Worm (Caenorhabditis elegans): Measurements from ENCODE around the gene fbxa-133.
"Not testable (repeated sequence)": the region's sequence is repeated elsewhere in the genome, so short reads cannot be mapped to it uniquely, and the experiment has no call there.

Gene fbxa-133

ce11 chrV:17595691-17596090 lies 11.1 kb downstream of the fbxa-133 start:
- TF ChIP-seq hnd-1 (tag; optimal IDR thresholded peaks at IDR 0.05) (no peak), F13C5.2 (tag; optimal IDR thresholded peaks at IDR 0.05) (no peak), tbx-11 (GFP tag; IDR thresholded peaks at IDR 0.05) (no peak), ama-1 (optimal IDR thresholded peaks at IDR 0.05) (no peak), ceh-36 (tag; optimal IDR thresholded peaks at IDR 0.05) (no peak), tbx-37 (GFP tag; conservative IDR thresholded peaks at IDR 0.05) (no peak), hmg-4 (GFP tag; optimal IDR thresholded peaks at IDR 0.05) (no peak), sea-1 (GFP tag; conservative IDR thresholded peaks at IDR 0.05) (no peak), ets-7 (tag; optimal IDR thresholded peaks at IDR 0.05) (no peak), flt-1 (GFP tag; IDR thresholded peaks at IDR 0.05) (no peak), pes-1 (GFP tag; IDR thresholded peaks at IDR 0.05) (no peak), aly-1 (tag; optimal IDR thresholded peaks at IDR 0.05) (no peak), ceh-13 (GFP tag; optimal IDR thresholded peaks at IDR 0.05) (no peak), scrt-1 (GFP tag; IDR thresholded peaks at IDR 0.05) (no peak), hmbx-1 (tag; optimal IDR thresholded peaks at IDR 0.05) (no peak)

- TF ChIP-seq B0310.2 (tag; optimal IDR thresholded peaks at IDR 0.05) (no peak), scrt-1 (GFP tag; IDR thresholded peaks at IDR 0.05) (no peak), ceh-13 (GFP tag; optimal IDR thresholded peaks at IDR 0.05) (no peak), tra-4 (tag; optimal IDR thresholded peaks at IDR 0.05) (no peak), ets-7 (tag; optimal IDR thresholded peaks at IDR 0.05) (no peak), hmg-4 (GFP tag; optimal IDR thresholded peaks at IDR 0.05) (no peak), tbx-11 (GFP tag; IDR thresholded peaks at IDR 0.05) (no peak), aly-1 (tag; optimal IDR thresholded peaks at IDR 0.05) (no peak), ceh-36 (tag; optimal IDR thresholded peaks at IDR 0.05) (no peak), F13C5.2 (tag; optimal IDR thresholded peaks at IDR 0.05) (no peak), tbx-37 (GFP tag; conservative IDR thresholded peaks at IDR 0.05) (no peak), hmbx-1 (tag; optimal IDR thresholded peaks at IDR 0.05) (no peak), sea-1 (GFP tag; conservative IDR thresholded peaks at IDR 0.05) (no peak), ama-1 (optimal IDR thresholded peaks at IDR 0.05) (no peak), flt-1 (GFP tag; IDR thresholded peaks at IDR 0.05) (no peak), hnd-1 (tag; optimal IDR thresholded peaks at IDR 0.05) (no peak)
These were observed 14.2 kb downstream of the fbxa-133 start, which contains the start of gene Y6G8.2 for ce11 chrV:17598810-17599209. Gene Y6G8.2 (minus strand): TSS chrV:17598956.

DNA sequence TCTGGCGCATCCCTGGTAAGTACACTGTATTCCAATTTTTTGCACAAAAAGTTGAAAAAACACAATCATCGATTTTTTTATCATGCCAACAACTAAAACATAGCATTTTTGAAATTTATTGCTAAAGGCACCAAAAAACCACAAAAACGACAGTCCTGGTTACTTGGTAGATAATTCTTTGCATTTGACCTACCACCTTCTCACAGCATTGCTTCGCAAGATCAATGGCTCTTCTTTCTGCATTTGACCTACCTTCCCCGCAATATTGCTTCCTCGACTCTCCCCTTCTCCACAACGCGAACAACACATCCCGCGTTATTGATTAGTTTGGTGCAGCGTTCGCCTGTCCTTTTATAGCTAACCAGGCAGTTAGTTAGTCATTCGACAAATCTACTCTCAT lies 16.9 kb downstream of the fbxa-133 start, which contains the start of gene ztf-25:
TSS of gene ztf-25 (plus strand) at position 301 of the 400 bp plus-strand sequence.
- no peak for TF ChIP-seq tra-4 (tag; optimal IDR thresholded peaks at IDR 0.05)
- no peak for TF ChIP-seq sea-1 (GFP tag; conservative IDR thresholded peaks at IDR 0.05)
- TF ChIP-seq ceh-36 (tag; optimal IDR thresholded peaks at IDR 0.05): no peak
- TF ChIP-seq hnd-1 (tag; optimal IDR thresholded peaks at IDR 0.05): no peak

DNA sequence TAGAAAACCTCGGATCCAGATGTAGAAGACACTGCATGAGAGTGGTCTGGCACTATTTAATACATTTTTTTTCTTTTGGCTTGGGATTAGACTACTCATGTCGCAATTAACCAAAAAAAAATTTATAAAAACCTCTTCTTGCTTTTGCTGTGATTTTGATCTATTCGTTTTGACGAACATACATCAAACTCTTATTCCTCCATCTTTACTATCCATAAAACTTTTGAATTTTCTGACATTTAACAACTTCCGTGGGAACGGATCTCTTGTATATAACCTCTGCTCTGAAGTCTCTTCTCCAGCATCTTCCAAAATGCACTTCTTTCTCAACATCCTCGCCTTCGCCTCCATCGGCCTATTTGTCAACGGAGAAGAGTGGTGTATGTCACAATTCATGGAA lies 21.5 kb downstream of the fbxa-133 start, which contains the start of gene Y6G8.16:
TSS of gene Y6G8.16 (plus strand) at position 301 of the 400 bp plus-strand sequence.
- not testable (repeated sequence) for TF ChIP-seq pes-1 (GFP tag; IDR thresholded peaks at IDR 0.05); hnd-1 (tag; optimal IDR thresholded peaks at IDR 0.05); sea-1 (GFP tag; conservative IDR thresholded peaks at IDR 0.05)

DNA sequence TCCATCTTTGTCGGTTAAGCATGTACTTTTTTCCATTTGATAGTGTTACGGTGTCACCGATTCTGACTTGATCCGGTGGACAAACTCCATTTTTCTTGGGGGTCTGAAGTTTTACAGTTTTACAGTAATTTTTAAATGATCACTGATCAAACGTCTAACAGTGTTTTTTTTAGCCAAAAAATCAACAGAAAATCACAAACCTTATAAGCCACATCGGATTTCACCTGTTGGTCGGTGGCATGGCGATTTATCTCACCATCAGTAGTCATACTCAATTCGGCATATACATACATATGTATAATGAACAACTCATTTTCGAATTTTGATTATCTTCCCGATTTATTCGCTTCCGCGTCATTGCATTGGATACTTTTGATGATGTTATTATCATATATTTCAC lies 23.2 kb downstream of the fbxa-133 start, which contains the start of gene srz-91:
TSS of gene srz-91 (plus strand) at position 301 of the 400 bp plus-strand sequence.
- TF ChIP-seq hmg-4 (GFP tag; optimal IDR thresholded peaks at IDR 0.05): no peak

DNA sequence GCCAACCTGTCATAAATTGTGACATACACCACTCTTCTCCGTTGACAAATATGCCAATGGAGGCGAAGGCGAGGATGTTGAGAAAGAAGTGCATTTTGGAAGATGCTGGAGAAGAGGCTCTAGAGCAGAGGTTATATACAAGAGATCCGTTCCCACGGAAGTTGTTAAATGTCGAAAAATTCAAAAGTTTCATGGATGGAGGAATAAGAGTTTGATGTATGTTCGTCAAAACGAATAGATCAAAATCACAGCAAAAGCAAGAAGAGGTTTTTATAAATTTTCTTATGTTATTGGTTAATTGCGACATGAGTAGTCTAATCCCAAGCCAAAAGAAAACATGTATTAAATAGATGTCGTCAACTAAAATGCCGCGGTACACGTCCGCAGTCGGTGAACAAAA lies 25.9 kb downstream of the fbxa-133 start, which contains the start of gene Y6G8.15:
TSS of gene Y6G8.15 (minus strand) at position 101 of the 400 bp plus-strand sequence.
- not testable (repeated sequence) for TF ChIP-seq tra-4 (tag; optimal IDR thresholded peaks at IDR 0.05); tbx-11 (GFP tag; IDR thresholded peaks at IDR 0.05); aly-1 (tag; optimal IDR thresholded peaks at IDR 0.05)

- no peak for TF ChIP-seq tbx-37 (GFP tag; conservative IDR thresholded peaks at IDR 0.05)
- TF ChIP-seq tbx-11 (GFP tag; IDR thresholded peaks at IDR 0.05): no peak
- TF ChIP-seq hmbx-1 (tag; optimal IDR thresholded peaks at IDR 0.05): no peak
- no peak for TF ChIP-seq tra-4 (tag; optimal IDR thresholded peaks at IDR 0.05)
- no peak for TF ChIP-seq hnd-1 (tag; optimal IDR thresholded peaks at IDR 0.05)
- TF ChIP-seq F13C5.2 (tag; optimal IDR thresholded peaks at IDR 0.05): no peak
- TF ChIP-seq B0310.2 (tag; optimal IDR thresholded peaks at IDR 0.05): no peak
- TF ChIP-seq pes-1 (GFP tag; IDR thresholded peaks at IDR 0.05): no peak
- TF ChIP-seq ets-7 (tag; optimal IDR thresholded peaks at IDR 0.05): no peak
- TF ChIP-seq aly-1 (tag; optimal IDR thresholded peaks at IDR 0.05): no peak
- no peak for TF ChIP-seq scrt-1 (GFP tag; IDR thresholded peaks at IDR 0.05)
These were observed 29.7 kb downstream of the fbxa-133 start, which contains the start of gene Y6G8.14 for ce11 chrV:17614251-17614650. Gene Y6G8.14 (minus strand): TSS chrV:17614351.

ce11 chrV:17615609-17616008 lies 31.0 kb downstream of the fbxa-133 start, which contains the start of gene Y6G8.5:
Gene Y6G8.5 (minus strand): TSS chrV:17615709.
- TF ChIP-seq flt-1 (GFP tag; IDR thresholded peaks at IDR 0.05) (no peak), tbx-37 (GFP tag; conservative IDR thresholded peaks at IDR 0.05) (no peak), pes-1 (GFP tag; IDR thresholded peaks at IDR 0.05) (no peak), scrt-1 (GFP tag; IDR thresholded peaks at IDR 0.05) (no peak), tbx-11 (GFP tag; IDR thresholded peaks at IDR 0.05) (no peak), hmbx-1 (tag; optimal IDR thresholded peaks at IDR 0.05) (no peak), ceh-13 (GFP tag; optimal IDR thresholded peaks at IDR 0.05) (no peak), F13C5.2 (tag; optimal IDR thresholded peaks at IDR 0.05) (no peak), B0310.2 (tag; optimal IDR thresholded peaks at IDR 0.05) (no peak), sea-1 (GFP tag; conservative IDR thresholded peaks at IDR 0.05) (no peak), ceh-36 (tag; optimal IDR thresholded peaks at IDR 0.05) (no peak)
